Worm (Caenorhabditis elegans): ENCODE measurements around the gene dnj-20.

dnj-20 gene

DNA sequence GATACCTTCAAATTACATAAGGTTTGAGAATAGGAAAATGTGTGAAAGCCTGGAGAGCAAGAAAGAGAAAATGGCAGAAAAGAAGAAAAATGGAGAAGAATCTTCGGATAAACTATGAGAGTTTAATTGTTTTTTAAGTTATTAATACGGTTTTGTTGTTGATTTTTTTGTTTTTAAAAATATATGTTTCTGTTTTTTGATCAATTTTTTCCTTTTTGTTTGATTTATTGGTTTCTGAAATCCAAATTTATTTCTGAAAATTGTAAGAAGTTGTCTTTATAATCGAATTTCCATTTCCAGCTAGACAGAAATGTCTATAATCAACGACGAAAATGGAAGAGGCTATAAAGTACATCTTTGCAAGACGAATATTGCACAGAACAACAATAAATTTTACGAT is 31.2 kb downstream of the dnj-20 start, which contains the start of gene parp-2:
Gene parp-2 (plus strand): TSS at position 301 of the 400 bp plus-strand sequence.
- no peak for TF ChIP-seq pha-2 (tag; optimal IDR thresholded peaks at IDR 0.05)
- no peak for TF ChIP-seq ref-2 (tag; optimal IDR thresholded peaks at IDR 0.05)
- no peak for TF ChIP-seq ceh-30 (tag; optimal IDR thresholded peaks at IDR 0.05)
- no peak for TF ChIP-seq pqm-1 (tag; optimal IDR thresholded peaks at IDR 0.05)
- TF ChIP-seq ceh-9 (tag; optimal IDR thresholded peaks at IDR 0.05): no peak
- TF ChIP-seq rnt-1 (tag; optimal IDR thresholded peaks at IDR 0.05): no peak
- TF ChIP-seq hlh-6 (tag; optimal IDR thresholded peaks at IDR 0.05): no peak

ce11 chrII:9591071-9591470 is 32.9 kb downstream of the dnj-20 start, which contains the start of the genes E02H1.1 and tag-124:
Gene E02H1.1 (minus strand): TSS chrII:9591164.
Gene tag-124 (plus strand): TSS chrII:9591292.
- TF ChIP-seq eyg-1 (tag; optimal IDR thresholded peaks at IDR 0.05) (peak; percentile 1), tbx-2 (tag; optimal IDR thresholded peaks at IDR 0.05) (peak; percentile 71), hlh-13 (GFP tag; optimal IDR thresholded peaks at IDR 0.05) (no peak), F13H6.1 (tag; optimal IDR thresholded peaks at IDR 0.05) (peak; percentile 52), ttx-3 (tag; optimal IDR thresholded peaks at IDR 0.05) (no peak), ceh-9 (tag; optimal IDR thresholded peaks at IDR 0.05) (no peak), sox-4 (tag; optimal IDR thresholded peaks at IDR 0.05) (no peak), ceh-6 (GFP tag; optimal IDR thresholded peaks at IDR 0.05) (no peak), odd-2 (tag; optimal IDR thresholded peaks at IDR 0.05) (no peak), unc-55 (GFP tag; optimal IDR thresholded peaks at IDR 0.05) (no peak), nhr-11 (tag; optimal IDR thresholded peaks at IDR 0.05) (no peak), ceh-2 (tag; optimal IDR thresholded peaks at IDR 0.05) (peak; percentile 93), ceh-30 (tag; optimal IDR thresholded peaks at IDR 0.05) (no peak), nhr-232 (tag; optimal IDR thresholded peaks at IDR 0.05) (no peak), pax-1 (tag; optimal IDR thresholded peaks at IDR 0.05) (no peak), ama-1 (optimal IDR thresholded peaks at IDR 0.05) (no peak), ceh-18 (tag; optimal IDR thresholded peaks at IDR 0.05) (no peak), elt-4 (tag; optimal IDR thresholded peaks at IDR 0.05) (no peak), lin-11 (tag; optimal IDR thresholded peaks at IDR 0.05) (no peak), ceh-45 (GFP tag; IDR thresholded peaks at IDR 0.05) (no peak), K02D7.2 (tag; optimal IDR thresholded peaks at IDR 0.05) (no peak), ref-2 (tag; optimal IDR thresholded peaks at IDR 0.05) (peak; percentile 81), pha-2 (tag; optimal IDR thresholded peaks at IDR 0.05) (no peak), dve-1 (tag; optimal IDR thresholded peaks at IDR 0.05) (no peak), elt-2 (tag; optimal IDR thresholded peaks at IDR 0.05) (peak; percentile 56), C08G9.2 (tag; optimal IDR thresholded peaks at IDR 0.05) (peak; percentile 93), mec-3 (tag; optimal IDR thresholded peaks at IDR 0.05; ENCODE audit: borderline replicate concordance) (peak; percentile 30), sdc-2 (tag; optimal IDR thresholded peaks at IDR 0.05) (peak; percentile 32), fkh-6 (tag; optimal IDR thresholded peaks at IDR 0.05) (peak; percentile 45), hlh-15 (tag; optimal IDR thresholded peaks at IDR 0.05) (no peak), pha-4 (tag; optimal IDR thresholded peaks at IDR 0.05) (no peak), pros-1 (tag; optimal IDR thresholded peaks at IDR 0.05) (no peak), pqm-1 (tag; optimal IDR thresholded peaks at IDR 0.05) (no peak), tbx-7 (tag; optimal IDR thresholded peaks at IDR 0.05) (peak; percentile 92), fax-1 (tag; optimal IDR thresholded peaks at IDR 0.05) (peak; percentile 27), dmd-4 (tag; optimal IDR thresholded peaks at IDR 0.05; ENCODE audit: borderline replicate concordance) (no peak), ets-4 (tag; optimal IDR thresholded peaks at IDR 0.05) (peak; percentile 89), lim-6 (tag; optimal IDR thresholded peaks at IDR 0.05) (no peak), ahr-1 (tag; optimal IDR thresholded peaks at IDR 0.05) (peak; percentile 48), ceh-22 (tag; optimal IDR thresholded peaks at IDR 0.05) (no peak), rnt-1 (tag; optimal IDR thresholded peaks at IDR 0.05) (peak; percentile 58), C38D4.7 (GFP tag; optimal IDR thresholded peaks at IDR 0.05) (no peak), Y22D7AL.16 (tag; optimal IDR thresholded peaks at IDR 0.05) (no peak), ceh-34 (tag; optimal IDR thresholded peaks at IDR 0.05) (peak; percentile 18), zip-5 (tag; optimal IDR thresholded peaks at IDR 0.05) (peak; percentile 78), T23F11.4 (GFP tag; optimal IDR thresholded peaks at IDR 0.05) (no peak), madf-2 (tag; optimal IDR thresholded peaks at IDR 0.05) (no peak), K09A11.1 (tag; optimal IDR thresholded peaks at IDR 0.05; ENCODE audit: insufficient read depth) (no peak), unc-42 (tag; optimal IDR thresholded peaks at IDR 0.05) (peak; percentile 13), pag-3 (tag; optimal IDR thresholded peaks at IDR 0.05; ENCODE audit: borderline replicate concordance) (no peak)
